Fruit fly (Drosophila melanogaster) whole organism, adult: Measurements from ENCODE around the gene fal.

Source experiments
- CG11617 ChIP-seq: fragments of 200-800 bp; sonication (Bioruptor generic); optimal IDR thresholded peaks from 2 replicates; lab custom pipeline; 2017; ENCODE audit warnings: mild to moderate bottlenecking, missing biosample characterization, missing genetic modification reagents, missing genetic modification characterization
- CG12768 ChIP-seq: fragments of 200-800 bp; sonication (Bioruptor generic); optimal IDR thresholded peaks from 2 replicates; lab custom pipeline; 2017; ENCODE audit warnings: missing biosample characterization, missing genetic modification characterization, mild to moderate bottlenecking, moderate library complexity, missing genetic modification reagents
- CG14711 ChIP-seq: fragments of 200-800 bp; sonication (Bioruptor generic); optimal IDR thresholded peaks from 2 replicates; lab custom pipeline; 2018; ENCODE audit warnings: missing biosample characterization, mild to moderate bottlenecking, missing genetic modification characterization, moderate library complexity
- CG1620 ChIP-seq: fragments of 200-800 bp; sonication (Bioruptor generic); optimal IDR thresholded peaks from 2 replicates; lab custom pipeline; 2016; ENCODE audit warnings: missing biosample characterization, missing genetic modification characterization
- CG33017 ChIP-seq: fragments of 200-800 bp; sonication (Bioruptor generic); optimal IDR thresholded peaks from 2 replicates; lab custom pipeline; 2018; ENCODE audit warnings: missing biosample characterization, mild to moderate bottlenecking, missing genetic modification characterization, moderate library complexity
- CG5204 ChIP-seq: fragments of 200-800 bp; sonication (Bioruptor generic); optimal IDR thresholded peaks from 2 replicates; lab custom pipeline; 2016; ENCODE audit warnings: missing biosample characterization, missing genetic modification characterization
- CG7045 ChIP-seq: fragments of 200-800 bp; sonication (Bioruptor generic); optimal IDR thresholded peaks from 2 replicates; lab custom pipeline; 2017; ENCODE audit warnings: missing biosample characterization, mild to moderate bottlenecking, missing genetic modification characterization
- CG7101 ChIP-seq: fragments of 200-800 bp; sonication (Bioruptor generic); optimal IDR thresholded peaks from 2 replicates; lab custom pipeline; 2018; ENCODE audit warnings: missing biosample characterization, mild to moderate bottlenecking, missing genetic modification characterization, moderate library complexity
- Clk ChIP-seq: fragments of 200-800 bp; sonication (Bioruptor generic); optimal IDR thresholded peaks from 2 replicates; lab custom pipeline; 2017; ENCODE audit warnings: missing biosample characterization, missing genetic modification characterization
- Crg-1 ChIP-seq: fragments of 200-800 bp; sonication (Bioruptor generic); optimal IDR thresholded peaks from 2 replicates; lab custom pipeline; 2016; ENCODE audit warnings: missing biosample characterization, missing genetic modification characterization
- Hr96 ChIP-seq: fragments of 200-800 bp; sonication (Bioruptor generic); optimal IDR thresholded peaks from 2 replicates; lab custom pipeline; 2016; ENCODE audit warnings: missing biosample characterization, missing genetic modification characterization
- Mnt ChIP-seq: fragments of 200-800 bp; sonication (Bioruptor generic); optimal IDR thresholded peaks from 2 replicates; lab custom pipeline; 2016; ENCODE audit warnings: missing biosample characterization, mild to moderate bottlenecking, missing genetic modification characterization
- bab1 ChIP-seq: fragments of 200-800 bp; sonication (Bioruptor generic); optimal IDR thresholded peaks from 3 replicates; lab custom pipeline; 2019; ENCODE audit warnings: missing biosample characterization, mild to moderate bottlenecking, missing genetic modification characterization, moderate library complexity
- cic ChIP-seq: fragments of 200-800 bp; sonication (Bioruptor generic); optimal IDR thresholded peaks from 2 replicates; lab custom pipeline; 2017; ENCODE audit warnings: missing biosample characterization, mild to moderate bottlenecking, missing genetic modification characterization, moderate library complexity
- cnc ChIP-seq, 2 experiments: fragments of >200 bp; optimal IDR thresholded peaks; 2 replicates each; lab custom pipeline; 2017
- kay ChIP-seq: fragments of 200-800 bp; sonication (Bioruptor generic); peaks from one replicate; lab custom pipeline; 2016; ENCODE audit warnings: missing biosample characterization, missing genetic modification characterization, borderline replicate concordance
- ovo ChIP-seq: fragments of 200-800 bp; sonication (Bioruptor generic); optimal IDR thresholded peaks from 2 replicates; lab custom pipeline; 2016; ENCODE audit warnings: missing biosample characterization, missing genetic modification characterization
- pad ChIP-seq: fragments of 200-800 bp; sonication (Bioruptor generic); optimal IDR thresholded peaks from 3 replicates; lab custom pipeline; 2017; ENCODE audit warnings: missing biosample characterization, missing genetic modification characterization, mild to moderate bottlenecking, moderate library complexity, missing genetic modification reagents
- tj ChIP-seq: fragments of 200-800 bp; sonication (Bioruptor generic); optimal IDR thresholded peaks from 3 replicates; lab custom pipeline; 2017; ENCODE audit warnings: missing biosample characterization, mild to moderate bottlenecking, missing genetic modification characterization, moderate library complexity
- toe ChIP-seq: fragments of 200-800 bp; sonication (Bioruptor generic); optimal IDR thresholded peaks from 2 replicates; lab custom pipeline; 2016; ENCODE audit warnings: missing biosample characterization, missing genetic modification characterization

The fal gene

dm6 chr3L:19314877-19315276 is 20.5 kb downstream of the fal start:
- no peak for TF ChIP-seq Mnt
- no peak for TF ChIP-seq Clk (GFP tag; lab: Kevin White, UChicago)
- no peak for TF ChIP-seq cnc (optimal IDR thresholded peaks at IDR 0.05; lab: Kevin White, UChicago)
- no peak for TF ChIP-seq CG7101 (tag; lab: Kevin White, UChicago)
- TF ChIP-seq tj (GFP tag; lab: Kevin White, UChicago), result no peak
- TF ChIP-seq Crg-1 (GFP tag; lab: Kevin White, UChicago), result no peak
- no peak for TF ChIP-seq CG33017 (tag; lab: Kevin White, UChicago)
- TF ChIP-seq CG1620 (GFP tag; lab: Kevin White, UChicago), result no peak
- TF ChIP-seq toe (GFP tag; lab: Kevin White, UChicago), result no peak
- TF ChIP-seq bab1 (GFP tag; lab: Kevin White, UChicago), result no peak
- no peak for TF ChIP-seq cic (GFP tag; lab: Kevin White, UChicago)
- no peak for TF ChIP-seq Hr96 (GFP tag; lab: Kevin White, UChicago)
- TF ChIP-seq CG5204 (GFP tag; lab: Kevin White, UChicago), result no peak
- no peak for TF ChIP-seq CG11617 (GFP tag; lab: Kevin White, UChicago)
- TF ChIP-seq pad (GFP tag; lab: Kevin White, UChicago), result no peak
- TF ChIP-seq CG12768, result no peak

- TF ChIP-seq Mnt (no peak), CG7045 (no peak), Clk (GFP tag; lab: Kevin White, UChicago) (no peak), CG12768 (no peak), toe (GFP tag; lab: Kevin White, UChicago) (no peak), CG11617 (GFP tag; lab: Kevin White, UChicago) (no peak), CG14711 (no peak), cnc (optimal IDR thresholded peaks at IDR 0.05; lab: Kevin White, UChicago) (no peak), ovo (GFP tag; lab: Kevin White, UChicago) (no peak), pad (GFP tag; lab: Kevin White, UChicago) (no peak), Hr96 (GFP tag; lab: Kevin White, UChicago) (no peak), cic (GFP tag; lab: Kevin White, UChicago) (no peak), bab1 (GFP tag; lab: Kevin White, UChicago) (no peak), CG1620 (GFP tag; lab: Kevin White, UChicago) (no peak)
Observed at dm6 chr3L:19316638-19317037, 22.3 kb downstream of the fal start.

- TF ChIP-seq toe (GFP tag; lab: Kevin White, UChicago) (no peak), CG12768 (no peak), tj (GFP tag; lab: Kevin White, UChicago) (no peak), CG7045 (no peak), CG33017 (tag; lab: Kevin White, UChicago) (no peak), ovo (GFP tag; lab: Kevin White, UChicago) (no peak), CG14711 (no peak), cnc (optimal IDR thresholded peaks at IDR 0.05; lab: Kevin White, UChicago) (no peak), Crg-1 (GFP tag; lab: Kevin White, UChicago) (no peak), CG11617 (GFP tag; lab: Kevin White, UChicago) (no peak), Clk (GFP tag; lab: Kevin White, UChicago) (no peak), CG7101 (tag; lab: Kevin White, UChicago) (no peak)
Observed at dm6 chr3L:19326029-19326428, 31.7 kb downstream of the fal start.

- TF ChIP-seq Crg-1 (GFP tag; lab: Kevin White, UChicago) (no peak), toe (GFP tag; lab: Kevin White, UChicago) (no peak), tj (GFP tag; lab: Kevin White, UChicago) (no peak), CG1620 (GFP tag; lab: Kevin White, UChicago) (no peak), pad (GFP tag; lab: Kevin White, UChicago) (no peak), Clk (GFP tag; lab: Kevin White, UChicago) (no peak), kay (GFP tag; lab: Kevin White, UChicago) (no peak)
Observed at dm6 chr3L:19327223-19327622, 32.9 kb downstream of the fal start.

dm6 chr3L:19328076-19328475 is 33.7 kb downstream of the fal start:
- TF ChIP-seq Crg-1 (GFP tag; lab: Kevin White, UChicago) (no peak), cic (GFP tag; lab: Kevin White, UChicago) (no peak), CG33017 (tag; lab: Kevin White, UChicago) (no peak), Mnt (no peak)

- no peak for TF ChIP-seq toe (GFP tag; lab: Kevin White, UChicago)
- no peak for TF ChIP-seq tj (GFP tag; lab: Kevin White, UChicago)
- TF ChIP-seq Hr96 (GFP tag; lab: Kevin White, UChicago), result no peak
- TF ChIP-seq cnc (optimal IDR thresholded peaks at IDR 0.05; lab: Kevin White, UChicago), result no peak
- TF ChIP-seq ovo (GFP tag; lab: Kevin White, UChicago), result no peak
- no peak for TF ChIP-seq cic (GFP tag; lab: Kevin White, UChicago)
- no peak for TF ChIP-seq CG12768
- no peak for TF ChIP-seq Crg-1 (GFP tag; lab: Kevin White, UChicago)
- TF ChIP-seq CG14711, result no peak
- TF ChIP-seq CG1620 (GFP tag; lab: Kevin White, UChicago), result no peak
Observed at dm6 chr3L:19329499-19329898, 35.1 kb downstream of the fal start.

dm6 chr3L:19331763-19332162 is 37.4 kb downstream of the fal start:
- TF ChIP-seq Crg-1 (GFP tag; lab: Kevin White, UChicago) (no peak), CG1620 (GFP tag; lab: Kevin White, UChicago) (no peak), Mnt (no peak), CG14711 (no peak), cic (GFP tag; lab: Kevin White, UChicago) (no peak), CG5204 (GFP tag; lab: Kevin White, UChicago) (no peak), bab1 (GFP tag; lab: Kevin White, UChicago) (no peak), CG11617 (GFP tag; lab: Kevin White, UChicago) (no peak), cnc (optimal IDR thresholded peaks at IDR 0.05; lab: Kevin White, UChicago) (no peak)
